Fruit fly (Drosophila melanogaster) whole organism, pupa: Measurements from ENCODE around the gene Trf4-1.
A peak's percentile ranks its signal among the peaks of the same experiment; 100 is the strongest.

Experiments
- CG10348 ChIP-seq: fragments of 200-800 bp; sonication (Bioruptor generic); IDR thresholded peaks from 2 replicates; pipeline ENCODE4 v1.3.6; 2022; ENCODE audit warnings: missing biosample characterization, missing genetic modification characterization
- CG12605 ChIP-seq: fragments of 200-800 bp; sonication (Bioruptor generic); IDR thresholded peaks from 2 replicates; pipeline ENCODE4 v1.3.6; 2022; ENCODE audit warnings: missing biosample characterization, missing genetic modification characterization
- CG13204 ChIP-seq: fragments of 200-800 bp; sonication (Bioruptor generic); optimal IDR thresholded peaks from 2 replicates; lab custom pipeline; 2018; ENCODE audit warnings: missing biosample characterization, mild to moderate bottlenecking, missing genetic modification characterization, moderate library complexity
- CG14655 ChIP-seq: fragments of 200-800 bp; sonication (Bioruptor generic); optimal IDR thresholded peaks from 3 replicates; lab custom pipeline; 2017; ENCODE audit warnings: mild to moderate bottlenecking, missing biosample characterization, missing genetic modification reagents, missing genetic modification characterization
- CG15710 ChIP-seq: fragments of 200-800 bp; sonication (Bioruptor generic); optimal IDR thresholded peaks from 2 replicates; lab custom pipeline; 2018; ENCODE audit warnings: missing biosample characterization, mild to moderate bottlenecking, missing genetic modification characterization, moderate library complexity
- CG17806 ChIP-seq: fragments of 200-800 bp; sonication (Bioruptor generic); optimal IDR thresholded peaks from 2 replicates; lab custom pipeline; 2018; ENCODE audit warnings: missing biosample characterization, mild to moderate bottlenecking, missing genetic modification characterization, moderate library complexity
- CG32121 ChIP-seq: fragments of 200-800 bp; sonication (Bioruptor generic); IDR thresholded peaks from 2 replicates; pipeline ENCODE4 v1.3.6; 2022; ENCODE audit warnings: missing biosample characterization, missing genetic modification characterization
- CG34367 ChIP-seq: fragments of 200-800 bp; sonication (Bioruptor generic); optimal IDR thresholded peaks from 2 replicates; lab custom pipeline; 2018; ENCODE audit warnings: missing biosample characterization, mild to moderate bottlenecking, missing genetic modification characterization
- CG4496 ChIP-seq: fragments of 200-800 bp; sonication (Bioruptor generic); IDR thresholded peaks from 3 replicates; pipeline ENCODE4 v1.3.6; 2022; ENCODE audit warnings: missing biosample characterization, missing genetic modification characterization
- CG8159 ChIP-seq: fragments of 200-800 bp; sonication (Bioruptor generic); optimal IDR thresholded peaks from 3 replicates; lab custom pipeline; 2018; ENCODE audit warnings: missing biosample characterization, mild to moderate bottlenecking, missing genetic modification characterization, moderate library complexity
- CG8301 ChIP-seq: fragments of 200-800 bp; sonication (Bioruptor generic); optimal IDR thresholded peaks from 2 replicates; lab custom pipeline; 2018; ENCODE audit warnings: missing biosample characterization, mild to moderate bottlenecking, missing genetic modification characterization
- CG9948 ChIP-seq: fragments of 200-800 bp; sonication (Bioruptor generic); optimal IDR thresholded peaks from 2 replicates; lab custom pipeline; 2018; ENCODE audit warnings: missing biosample characterization, mild to moderate bottlenecking, missing genetic modification characterization, moderate library complexity
- D1 ChIP-seq: fragments of 200-800 bp; sonication (Bioruptor generic); optimal IDR thresholded peaks from 2 replicates; lab custom pipeline; 2018; ENCODE audit warnings: missing biosample characterization, mild to moderate bottlenecking, missing genetic modification characterization, moderate library complexity
- EcR ChIP-seq: fragments of 200-800 bp; sonication (Bioruptor generic); optimal IDR thresholded peaks from 3 replicates; lab custom pipeline; 2019; ENCODE audit warnings: missing biosample characterization, missing genetic modification characterization, mild to moderate bottlenecking, moderate library complexity, missing genetic modification reagents
- Ets98B ChIP-seq: fragments of 200-800 bp; sonication (Bioruptor generic); IDR thresholded peaks from 2 replicates; pipeline ENCODE4 v1.3.6; 2022; ENCODE audit warnings: missing biosample characterization, missing genetic modification characterization
- Pif1A ChIP-seq: fragments of 200-800 bp; sonication (Bioruptor generic); optimal IDR thresholded peaks from 3 replicates; lab custom pipeline; 2016; ENCODE audit warnings: missing biosample characterization, missing genetic modification characterization
- Pif1B ChIP-seq: fragments of 200-800 bp; sonication (Bioruptor generic); optimal IDR thresholded peaks from 3 replicates; lab custom pipeline; 2016; ENCODE audit warnings: missing biosample characterization, missing genetic modification characterization
- Snoo ChIP-seq: fragments of 200-800 bp; sonication (Bioruptor generic); optimal IDR thresholded peaks from 3 replicates; lab custom pipeline; 2017; ENCODE audit warnings: missing biosample characterization, mild to moderate bottlenecking, missing genetic modification characterization, inconsistent platforms
- fd96Ca ChIP-seq: fragments of 200-800 bp; sonication (Bioruptor generic); IDR thresholded peaks from 3 replicates; pipeline ENCODE4 v1.3.6; 2022; ENCODE audit warnings: missing biosample characterization, missing genetic modification characterization
- gl ChIP-seq: fragments of 200-800 bp; sonication (Bioruptor generic); optimal IDR thresholded peaks from 2 replicates; lab custom pipeline; 2018; ENCODE audit warnings: missing biosample characterization, mild to moderate bottlenecking, missing genetic modification characterization
- rn ChIP-seq: fragments of 200-800 bp; sonication (Bioruptor generic); IDR thresholded peaks from 2 replicates; pipeline ENCODE4 v1.3.6; 2022; ENCODE audit warnings: missing biosample characterization, missing genetic modification characterization

The Trf4-1 gene

dm6 chrX:8541985-8542384 lies 18.1 kb upstream of the Trf4-1 start:
- TF ChIP-seq CG14655 (GFP tag; lab: Kevin White, UChicago) (peak; percentile 47), fd96Ca (GFP tag; lab: Robert Waterston, UW) (peak; percentile 56; the same call in 1 of the 3 replicates), CG15710 (peak; percentile 60), CG10348 (GFP tag; lab: Robert Waterston, UW) (no peak), Ets98B (GFP tag; lab: Robert Waterston, UW) (0 out of 2 replicates have a peak, but pooled peaks have one; percentile 22), CG9948 (tag; lab: Kevin White, UChicago) (peak; percentile 45), CG4496 (GFP tag; lab: Robert Waterston, UW) (peak; percentile 49; the same call in 2 of the 3 replicates), gl (tag; lab: Kevin White, UChicago) (no peak), D1 (tag; lab: Kevin White, UChicago) (no peak), CG17806 (tag; lab: Kevin White, UChicago) (peak; percentile 49), CG13204 (no peak), CG34367 (peak; percentile 48), EcR (GFP tag; lab: Kevin White, UChicago) (no peak), Pif1A (GFP tag; lab: Kevin White, UChicago) (peak; percentile 37), rn (GFP tag; lab: Robert Waterston, UW) (no peak), Snoo (tag; lab: Kevin White, UChicago) (peak; percentile 18), CG8159 (tag; lab: Kevin White, UChicago) (peak; percentile 67), CG8301 (tag; lab: Kevin White, UChicago) (peak; percentile 26), CG12605 (GFP tag; lab: Robert Waterston, UW) (no peak), CG32121 (no peak), Pif1B (GFP tag; lab: Kevin White, UChicago) (peak; percentile 9)

dm6 chrX:8542728-8543127 lies 17.4 kb upstream of the Trf4-1 start:
- peak; percentile 11 for TF ChIP-seq CG8159 (tag; lab: Kevin White, UChicago)
- no peak for TF ChIP-seq rn (GFP tag; lab: Robert Waterston, UW)
- TF ChIP-seq CG14655 (GFP tag; lab: Kevin White, UChicago), result no peak
- peak; percentile 11 for TF ChIP-seq CG17806 (tag; lab: Kevin White, UChicago)
- peak; percentile 8 for TF ChIP-seq CG9948 (tag; lab: Kevin White, UChicago)
- no peak for TF ChIP-seq CG8301 (tag; lab: Kevin White, UChicago)
- TF ChIP-seq fd96Ca (GFP tag; lab: Robert Waterston, UW), result no peak

- no peak for TF ChIP-seq CG34367
- TF ChIP-seq CG8159 (tag; lab: Kevin White, UChicago), result no peak
- no peak for TF ChIP-seq CG13204
- no peak for TF ChIP-seq CG14655 (GFP tag; lab: Kevin White, UChicago)
- no peak for TF ChIP-seq CG10348 (GFP tag; lab: Robert Waterston, UW)
- TF ChIP-seq CG4496 (GFP tag; lab: Robert Waterston, UW), result no peak
- no peak for TF ChIP-seq CG32121
- TF ChIP-seq Ets98B (GFP tag; lab: Robert Waterston, UW), result no peak
- no peak for TF ChIP-seq CG17806 (tag; lab: Kevin White, UChicago)
- no peak for TF ChIP-seq Pif1A (GFP tag; lab: Kevin White, UChicago)
- TF ChIP-seq Snoo (tag; lab: Kevin White, UChicago), result no peak
- TF ChIP-seq EcR (GFP tag; lab: Kevin White, UChicago), result no peak
- TF ChIP-seq fd96Ca (GFP tag; lab: Robert Waterston, UW), result no peak
- no peak for TF ChIP-seq D1 (tag; lab: Kevin White, UChicago)
- TF ChIP-seq CG9948 (tag; lab: Kevin White, UChicago), result no peak
- TF ChIP-seq CG15710, result no peak
Observed at dm6 chrX:8554303-8554702, 5.8 kb upstream of the Trf4-1 start.

dm6 chrX:8558762-8559172 lies 1.4 kb upstream of the Trf4-1 start, which contains the start of gene IntS4:
TSS of gene IntS4 (minus strand) at chrX:8558781.
- TF ChIP-seq D1 (tag; lab: Kevin White, UChicago) (no peak), CG34367 (no peak), rn (GFP tag; lab: Robert Waterston, UW) (no peak), CG10348 (GFP tag; lab: Robert Waterston, UW) (no peak), CG9948 (tag; lab: Kevin White, UChicago) (peak; percentile 19), CG17806 (tag; lab: Kevin White, UChicago) (peak; percentile 29), Pif1B (GFP tag; lab: Kevin White, UChicago) (peak; percentile 50), Ets98B (GFP tag; lab: Robert Waterston, UW) (peak; percentile 60), EcR (GFP tag; lab: Kevin White, UChicago) (peak; percentile 73), CG8159 (tag; lab: Kevin White, UChicago) (no peak), CG15710 (peak; percentile 59)

- TF ChIP-seq CG17806 (tag; lab: Kevin White, UChicago) (no peak), CG4496 (GFP tag; lab: Robert Waterston, UW) (peak; percentile 64; the same call in 2 of the 3 replicates), fd96Ca (GFP tag; lab: Robert Waterston, UW) (peak; percentile 41; the same call in 2 of the 3 replicates), CG8301 (tag; lab: Kevin White, UChicago) (no peak), Snoo (tag; lab: Kevin White, UChicago) (peak; percentile 27), CG8159 (tag; lab: Kevin White, UChicago) (peak; percentile 33), Ets98B (GFP tag; lab: Robert Waterston, UW) (peak; percentile 57; the same call in 1 of the 2 replicates), Pif1B (GFP tag; lab: Kevin White, UChicago) (peak; percentile 32), CG12605 (GFP tag; lab: Robert Waterston, UW) (peak; percentile 67; the same call in 1 of the 2 replicates), CG32121 (peak; percentile 65), CG14655 (GFP tag; lab: Kevin White, UChicago) (no peak)
Observed at dm6 chrX:8561404-8562397, 1.6 kb downstream of the Trf4-1 start.
